Fruit fly (Drosophila melanogaster): Measurements from ENCODE around the gene Ac76E.

The Ac76E gene

dm6 chr3L:19929051-19929718 lies 9.9 kb upstream of the Ac76E start (continued):
- TF ChIP-seq Gug (GFP tag; IDR thresholded peaks at IDR 0.05) (no peak), CG31627 (GFP tag; optimal IDR thresholded peaks at IDR 0.05) (peak; percentile 30), Sox14 (GFP tag; optimal IDR thresholded peaks at IDR 0.05) (peak; percentile 33), Eip78C (GFP tag) (peak; percentile 82), Met (GFP tag; optimal IDR thresholded peaks at IDR 0.05) (peak; percentile 30), esn (GFP tag; optimal IDR thresholded peaks at IDR 0.05) (peak; percentile 58), dac (GFP tag; optimal IDR thresholded peaks at IDR 0.05) (no peak), salr (GFP tag; optimal IDR thresholded peaks at IDR 0.05) (peak in 1 of 2 experiments; percentile 27), Ets96B (tag; optimal IDR thresholded peaks at IDR 0.05) (no peak), acj6 (GFP tag; optimal IDR thresholded peaks at IDR 0.05) (peak; percentile 8), achi (GFP tag; optimal IDR thresholded peaks at IDR 0.05) (no peak), CG6854 (GFP tag; optimal IDR thresholded peaks at IDR 0.05) (peak; percentile 30), CG11902 (GFP tag; optimal IDR thresholded peaks at IDR 0.05) (no peak), CG6276 (GFP tag; optimal IDR thresholded peaks at IDR 0.05) (no peak), eg (GFP tag; IDR thresholded peaks at IDR 0.05) (no peak; the same call in 2 of the 3 replicates), CG9139 (GFP tag; optimal IDR thresholded peaks at IDR 0.05) (no peak), vri (GFP tag; optimal IDR thresholded peaks at IDR 0.05) (peak; percentile 28), Hr38 (GFP tag; optimal IDR thresholded peaks at IDR 0.05) (no peak), CG8632 (GFP tag; optimal IDR thresholded peaks at IDR 0.05) (no peak)

- TF ChIP-seq Sox15 (GFP tag; optimal IDR thresholded peaks at IDR 0.05) = no peak
- no peak for TF ChIP-seq CG8119 (GFP tag; IDR thresholded peaks at IDR 0.05)
- TF ChIP-seq Ets21C (GFP tag; optimal IDR thresholded peaks at IDR 0.05) = no peak
- peak; percentile 100 for TF ChIP-seq vri (GFP tag; optimal IDR thresholded peaks at IDR 0.05)
- TF ChIP-seq svp (GFP tag) = peak; percentile 81
- no peak for TF ChIP-seq CG8632 (GFP tag; optimal IDR thresholded peaks at IDR 0.05)
- no peak for TF ChIP-seq Sox14 (GFP tag; optimal IDR thresholded peaks at IDR 0.05)
- no peak for TF ChIP-seq fd59A (GFP tag; optimal IDR thresholded peaks at IDR 0.05)
- peak; percentile 37 for TF ChIP-seq fkh (GFP tag; optimal IDR thresholded peaks at IDR 0.05)
- peak; percentile 65 for TF ChIP-seq Eip78C (GFP tag)
- TF ChIP-seq CG6163 (GFP tag; IDR thresholded peaks at IDR 0.05) = 0 out of 3 replicates have a peak, but pooled peaks have one; percentile 39
- no peak for TF ChIP-seq CG7368 (GFP tag; optimal IDR thresholded peaks at IDR 0.05)
Observed at dm6 chr3L:19929719-19930334, 9.3 kb upstream of the Ac76E start.

DNA sequence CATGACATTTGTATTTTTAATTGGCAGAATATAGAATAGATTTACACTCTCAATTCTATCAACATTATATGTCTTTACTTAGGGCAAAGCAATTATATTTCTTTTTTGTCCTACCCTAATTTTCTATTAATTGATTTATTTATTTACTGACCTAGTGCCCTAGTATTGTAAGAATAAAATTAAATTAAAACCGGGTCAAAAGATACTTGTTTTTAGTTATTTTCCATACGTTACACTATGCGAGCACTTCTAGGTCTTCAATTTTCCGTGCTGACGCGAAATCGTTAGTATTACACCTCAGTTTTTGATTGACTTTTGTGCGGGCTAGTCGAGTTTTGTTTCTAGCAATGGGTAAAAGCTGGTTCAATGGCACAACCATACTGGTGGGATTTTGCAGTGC lies 7.7 kb upstream of the Ac76E start, which contains the start of gene CG46462:
TSS of gene CG46462 (plus strand) at position 301 of the 400 bp plus-strand sequence.
- TF ChIP-seq CG6163 (GFP tag; IDR thresholded peaks at IDR 0.05) (no peak), fd59A (GFP tag; optimal IDR thresholded peaks at IDR 0.05) (no peak), salr (GFP tag; optimal IDR thresholded peaks at IDR 0.05) (no peak), cyc (GFP tag; optimal IDR thresholded peaks at IDR 0.05) (no peak), CG8319 (GFP tag; optimal IDR thresholded peaks at IDR 0.05) (no peak), CG6792 (GFP tag; optimal IDR thresholded peaks at IDR 0.05) (no peak), CG1621 (tag; optimal IDR thresholded peaks at IDR 0.05) (no peak)

- TF ChIP-seq CG15336 (GFP tag; IDR thresholded peaks at IDR 0.05) (peak; percentile 51), Eip78C (GFP tag) (peak; percentile 66), dac (GFP tag; optimal IDR thresholded peaks at IDR 0.05) (no peak), svp (GFP tag) (peak; percentile 45), CG11762 (GFP tag; optimal IDR thresholded peaks at IDR 0.05; ENCODE audit: insufficient read depth) (no peak), vri (GFP tag; optimal IDR thresholded peaks at IDR 0.05) (peak; percentile 20), fkh (GFP tag; optimal IDR thresholded peaks at IDR 0.05) (peak; percentile 86), Sox14 (GFP tag; optimal IDR thresholded peaks at IDR 0.05) (no peak), Met (GFP tag; optimal IDR thresholded peaks at IDR 0.05) (peak; percentile 34), CG6276 (GFP tag; optimal IDR thresholded peaks at IDR 0.05) (peak; percentile 5), CG7368 (GFP tag; optimal IDR thresholded peaks at IDR 0.05) (peak; percentile 2), net (GFP tag; optimal IDR thresholded peaks at IDR 0.05) (peak; percentile 21), Smox (GFP tag; optimal IDR thresholded peaks at IDR 0.05) (peak; percentile 10), Sox102F (GFP tag; optimal IDR thresholded peaks at IDR 0.05) (peak; percentile 9), esn (GFP tag; optimal IDR thresholded peaks at IDR 0.05) (peak; percentile 30)
Observed at dm6 chr3L:19932917-19933316, 6.2 kb upstream of the Ac76E start.

Measured in whole organism, prepupa.